Fruit fly (Drosophila melanogaster): ENCODE results near the gene Tpi.
A peak's percentile ranks its signal among the peaks of the same experiment; 100 is the strongest.

The Tpi gene

DNA sequence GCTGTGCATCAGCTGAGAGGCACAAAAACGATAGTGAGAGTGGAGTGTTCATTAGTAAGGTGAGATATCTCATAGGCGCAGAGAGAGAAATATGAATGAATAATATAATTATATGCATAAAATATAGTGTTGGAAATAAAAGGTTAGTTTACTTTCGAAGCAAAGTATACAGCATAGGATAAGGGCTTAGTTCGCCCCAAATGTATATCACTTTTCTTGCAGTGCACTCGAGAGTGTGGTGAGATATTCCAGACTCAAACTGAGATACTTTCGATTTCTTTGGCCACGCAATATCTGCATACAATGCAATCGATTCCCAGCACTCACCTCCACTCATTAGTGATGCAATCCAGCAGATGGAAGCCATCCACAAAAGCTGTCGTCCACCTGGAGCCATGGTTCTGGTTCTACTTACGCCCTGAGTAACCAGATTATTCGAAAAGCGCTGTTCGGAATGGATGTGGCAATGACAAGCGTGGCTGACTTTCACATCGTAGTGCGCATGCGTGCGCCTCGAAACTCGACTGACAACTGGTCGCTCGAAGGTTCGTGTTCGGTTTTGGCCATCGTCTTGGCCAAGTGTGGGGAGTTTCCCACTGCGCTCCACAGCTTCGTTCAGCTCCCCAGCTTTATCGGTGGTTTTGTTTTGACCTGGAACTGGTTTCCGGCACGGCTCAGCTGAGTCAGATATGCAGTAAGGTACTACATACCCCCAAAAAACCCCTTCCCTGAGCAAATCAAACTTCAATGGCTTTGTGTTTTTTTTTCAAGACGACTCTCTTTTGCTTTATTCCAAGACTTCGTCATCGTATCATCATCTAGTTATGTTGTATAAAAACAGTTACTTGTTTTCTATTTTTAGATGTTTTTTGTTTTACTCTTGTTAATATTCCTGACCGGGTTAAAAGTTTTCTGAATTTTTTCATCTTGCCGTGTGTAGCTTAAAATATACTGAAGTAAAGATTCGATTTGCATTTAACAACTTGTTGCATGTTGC is 36.6 kb upstream of the Tpi start, which contains the start of gene Rsod (continued):
- TF ChIP-seq Spps (tag; optimal IDR thresholded peaks at IDR 0.05) (peak; percentile 35), CG4730 (GFP tag; IDR thresholded peaks at IDR 0.05) (peak; percentile 76), CG1647 (GFP tag; optimal IDR thresholded peaks at IDR 0.05) (no peak), zfh1 (GFP tag; IDR thresholded peaks at IDR 0.05) (peak; percentile 83), D19B (GFP tag; optimal IDR thresholded peaks at IDR 0.05) (no peak), dpn (GFP tag; optimal IDR thresholded peaks at IDR 0.05) (peak in 1 of 2 experiments; percentile 61), H15 (GFP tag; IDR thresholded peaks at IDR 0.05) (peak; percentile 79), CG11560 (tag; IDR thresholded peaks at IDR 0.05) (no peak; the same call in 2 of the 3 replicates), CG31224 (GFP tag; IDR thresholded peaks at IDR 0.05) (peak; percentile 28; the same call in 1 of the 2 replicates), CG6254 (GFP tag; optimal IDR thresholded peaks at IDR 0.05) (peak; percentile 45), CG16779 (GFP tag; IDR thresholded peaks at IDR 0.05) (no peak), ab (GFP tag; optimal IDR thresholded peaks at IDR 0.05) (no peak), hth (optimal IDR thresholded peaks at IDR 0.05) (no peak), Dp (GFP tag; optimal IDR thresholded peaks at IDR 0.05) (no peak), caup (GFP tag; optimal IDR thresholded peaks at IDR 0.05; ENCODE audit: severe bottlenecking) (no peak), cato (GFP tag; optimal IDR thresholded peaks at IDR 0.05; ENCODE audit: borderline replicate concordance) (peak; percentile 13), phol (tag; optimal IDR thresholded peaks at IDR 0.05) (peak; percentile 56), sens (GFP tag) (peak; percentile 89), Atf-2 (GFP tag; optimal IDR thresholded peaks at IDR 0.05) (no peak), maf-S (GFP tag; optimal IDR thresholded peaks at IDR 0.05) (no peak), CG13624 (GFP tag; optimal IDR thresholded peaks at IDR 0.05) (no peak), CG6175 (GFP tag; IDR thresholded peaks at IDR 0.05) (no peak), Opbp (GFP tag; IDR thresholded peaks at IDR 0.05; ENCODE audit: partially characterized antibody) (no peak), CG9876 (GFP tag; optimal IDR thresholded peaks at IDR 0.05) (no peak), ranshi (GFP tag; IDR thresholded peaks at IDR 0.05) (peak; percentile 76), CG8944 (GFP tag; optimal IDR thresholded peaks at IDR 0.05) (no peak), Hey (tag; optimal IDR thresholded peaks at IDR 0.05) (no peak), Abd-B (GFP tag; optimal IDR thresholded peaks at IDR 0.05) (peak; percentile 28), pfk (GFP tag; optimal IDR thresholded peaks at IDR 0.05) (no peak), bcd (GFP tag; optimal IDR thresholded peaks at IDR 0.05) (peak; percentile 36), dmrt99B (tag; optimal IDR thresholded peaks at IDR 0.05) (peak; percentile 73), Sin3A (optimal IDR thresholded peaks at IDR 0.05) (no peak), trem (tag; optimal IDR thresholded peaks at IDR 0.05) (peak; percentile 37), vnd (GFP tag; IDR thresholded peaks at IDR 0.05; ENCODE audit: partially characterized antibody) (no peak), CG14014 (GFP tag; IDR thresholded peaks at IDR 0.05) (peak; percentile 66; the same call in 1 of the 2 replicates), CG9437 (GFP tag; optimal IDR thresholded peaks at IDR 0.05) (peak; percentile 15), Oaz (GFP tag; IDR thresholded peaks at IDR 0.05) (peak; percentile 37), CG10959 (GFP tag; IDR thresholded peaks at IDR 0.05) (peak; percentile 50; the same call in 1 of the 2 replicates), Lim3 (GFP tag; IDR thresholded peaks at IDR 0.05) (peak; percentile 67), ATbp (GFP tag; optimal IDR thresholded peaks at IDR 0.05) (peak; percentile 55), CG10431 (GFP tag; optimal IDR thresholded peaks at IDR 0.05) (peak; percentile 27), repo (GFP tag; optimal IDR thresholded peaks at IDR 0.05) (no peak), CG32772 (GFP tag; IDR thresholded peaks at IDR 0.05) (peak; percentile 52; the same call in 1 of the 2 replicates), B-H2 (GFP tag; optimal IDR thresholded peaks at IDR 0.05) (no peak), emc (GFP tag; optimal IDR thresholded peaks at IDR 0.05) (no peak), CG18619 (GFP tag; optimal IDR thresholded peaks at IDR 0.05) (no peak), yki (optimal IDR thresholded peaks at IDR 0.05) (no peak), CG4404 (GFP tag; IDR thresholded peaks at IDR 0.05) (no peak), Dek (tag; optimal IDR thresholded peaks at IDR 0.05) (peak; percentile 16), tio (GFP tag; optimal IDR thresholded peaks at IDR 0.05) (peak; percentile 15)
